Fruit fly (Drosophila melanogaster) whole organism, wandering third instar larva: Measurements from ENCODE around the gene Pdcd4.

Source experiments
- N ChIP-seq: fragments of >200 bp; optimal IDR thresholded peaks from 2 replicates; lab custom pipeline; 2018; ENCODE audit warnings: missing biosample characterization, missing external identifiers, missing genetic modification characterization
- ey ChIP-seq: fragments of 200-800 bp; sonication (Bioruptor generic); optimal IDR thresholded peaks from 2 replicates; lab custom pipeline; 2016; ENCODE audit warnings: missing biosample characterization, missing genetic modification characterization
- fru ChIP-seq: fragments of 200-800 bp; sonication (Bioruptor generic); optimal IDR thresholded peaks from 3 replicates; lab custom pipeline; 2016; ENCODE audit warnings: missing biosample characterization, mild to moderate bottlenecking, missing genetic modification characterization
- psq ChIP-seq: fragments of 200-800 bp; sonication (Bioruptor generic); optimal IDR thresholded peaks from 3 replicates; lab custom pipeline; 2017; ENCODE audit warnings: missing biosample characterization, mild to moderate bottlenecking, missing genetic modification characterization, moderate library complexity
- sage ChIP-seq: fragments of 200-800 bp; sonication (Bioruptor generic); optimal IDR thresholded peaks from 2 replicates; lab custom pipeline; 2016; ENCODE audit warnings: missing biosample characterization, mild to moderate bottlenecking, missing genetic modification characterization
- sv ChIP-seq: fragments of 200-800 bp; sonication (Bioruptor generic); optimal IDR thresholded peaks from 3 replicates; lab custom pipeline; 2016; ENCODE audit warnings: missing biosample characterization, missing genetic modification characterization

DNA sequence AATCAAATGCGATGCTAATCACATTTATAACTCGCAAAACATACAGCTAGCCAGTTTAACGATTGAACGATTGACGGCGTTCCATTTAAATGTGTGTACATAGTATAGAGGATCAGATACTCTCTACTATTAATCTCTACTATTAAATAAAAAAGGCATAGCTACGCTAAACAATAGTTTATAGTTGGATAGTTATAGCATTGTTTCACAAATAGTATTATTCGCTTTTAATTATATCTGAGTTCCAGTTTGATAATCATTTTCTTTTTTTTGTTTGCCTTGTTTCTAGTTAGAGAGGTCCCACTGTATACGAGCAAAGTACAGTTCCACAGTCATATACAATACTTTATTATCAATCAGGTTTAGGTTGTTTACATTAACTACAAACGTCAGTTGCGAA, 24.5 kb upstream of the Pdcd4 start:
- TF ChIP-seq fru (peak; percentile 35), sv (GFP tag; lab: Kevin White, UChicago) (no peak), sage (GFP tag; lab: Kevin White, UChicago) (no peak), ey (GFP tag; lab: Kevin White, UChicago) (no peak), psq (no peak), N (GFP tag; lab: Kevin White, UChicago) (no peak)
